Worm (Caenorhabditis elegans) whole organism, L4/young adult: Measurements from ENCODE around the gene cyb-3.

Experiments used
- W03F9.2 ChIP-seq: fragments of 150-350 bp; optimal IDR thresholded peaks from 2 replicates; lab custom pipeline; 2014; ENCODE audit warnings: missing biosample characterization, missing genetic modification characterization
- dao-5 ChIP-seq: sonication (generic microtip); optimal IDR thresholded peaks from 2 replicates; lab custom pipeline; 2016; ENCODE audit warnings: missing genotype, missing genetic modification characterization, moderate library complexity, missing compliant biosample characterization

DNA sequence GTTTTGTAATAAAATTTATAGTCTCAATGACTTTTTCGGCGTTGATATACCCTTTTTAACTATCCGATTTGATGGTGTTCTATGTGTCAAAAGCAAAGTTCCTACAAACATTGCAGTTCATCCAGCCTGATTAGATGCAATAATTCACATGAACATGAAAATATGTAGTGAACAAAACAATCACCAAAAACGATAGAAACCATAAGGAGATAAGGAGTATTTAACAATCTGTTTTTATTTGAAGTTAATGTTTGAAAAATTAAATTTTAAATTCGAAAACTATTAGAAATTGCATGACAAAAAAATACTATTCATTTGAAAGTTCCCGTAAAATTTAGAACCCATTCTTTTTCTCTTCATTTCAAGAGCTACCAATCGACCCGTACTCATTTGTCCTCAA, 31.4 kb downstream of the cyb-3 start, which contains the start of gene fbxa-209:
- TF ChIP-seq W03F9.2 (no peak), dao-5 (tag; lab: Kevin White, UChicago) (no peak)
